Worm (Caenorhabditis elegans): ENCODE measurements around the gene K10D11.3.

DNA sequence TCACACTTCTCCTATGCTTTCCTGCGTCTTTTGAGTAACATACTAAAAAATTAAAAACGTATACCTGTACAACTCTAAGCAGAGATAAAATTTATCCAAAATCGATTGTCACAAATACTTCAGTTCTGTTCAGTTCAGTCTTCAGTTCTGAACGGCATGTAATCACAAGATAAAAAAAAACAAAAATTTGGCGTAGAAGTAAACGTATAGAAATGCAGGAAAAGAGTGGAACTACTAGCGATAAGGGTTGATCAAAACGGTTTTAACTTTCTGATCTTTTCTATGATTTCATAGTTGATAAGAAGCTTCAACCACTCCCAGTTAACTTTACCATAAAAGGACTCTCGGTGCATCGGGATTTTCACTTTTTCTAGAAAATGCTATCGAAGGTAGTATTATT, 20.9 kb downstream of the K10D11.3 start, which contains the start of gene dod-22:
- no peak for TF ChIP-seq aly-2 (tag; optimal IDR thresholded peaks at IDR 0.05)
- no peak for TF ChIP-seq skn-1 (tag; optimal IDR thresholded peaks at IDR 0.05)
- TF ChIP-seq dmd-4 (tag; optimal IDR thresholded peaks at IDR 0.05), result no peak

Data from whole organism, L2 larva.